Worm (Caenorhabditis elegans): ENCODE measurements around the gene pcp-2.
A peak's percentile ranks its signal among the peaks of the same experiment; 100 is the strongest.
"Not testable (repeated sequence)": the region's sequence is repeated elsewhere in the genome, so short reads cannot be mapped to it uniquely, and the experiment has no call there.

pcp-2 gene

DNA sequence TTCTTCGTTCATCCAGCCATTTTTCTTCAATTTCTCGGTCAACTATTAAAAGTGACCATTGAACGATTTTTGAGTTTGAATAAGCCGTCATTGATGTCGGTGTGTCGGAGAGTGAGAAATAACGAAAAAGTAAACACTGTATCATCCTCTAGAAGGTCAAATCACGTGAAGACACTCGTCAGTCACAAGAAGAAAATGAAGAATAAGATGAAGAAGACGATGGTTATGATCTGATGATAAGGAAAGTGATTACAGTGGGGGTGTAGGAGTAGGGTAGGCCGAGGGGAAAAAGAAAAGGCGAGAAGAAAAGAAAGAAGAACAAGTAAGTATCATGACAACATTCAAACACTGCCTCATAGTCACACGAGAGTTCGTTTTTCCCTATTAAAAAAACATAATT, 33.2 kb upstream of the pcp-2 start:
- TF ChIP-seq Y55F3AM.14 (GFP tag; optimal IDR thresholded peaks at IDR 0.05) (peak; percentile 47), lsy-2 (tag; optimal IDR thresholded peaks at IDR 0.05) (peak in 1 of 2 experiments; percentile 59), zag-1 (tag; optimal IDR thresholded peaks at IDR 0.05) (no peak), nhr-11 (tag; optimal IDR thresholded peaks at IDR 0.05) (no peak), egl-27 (tag; optimal IDR thresholded peaks at IDR 0.05) (peak; percentile 35), ama-1 (optimal IDR thresholded peaks at IDR 0.05) (peak; percentile 50), unc-55 (GFP tag; optimal IDR thresholded peaks at IDR 0.05) (no peak), unc-62 (GFP tag; optimal IDR thresholded peaks at IDR 0.05) (no peak), fos-1 (tag; optimal IDR thresholded peaks at IDR 0.05) (peak; percentile 85), nhr-25 (tag; optimal IDR thresholded peaks at IDR 0.05) (peak; percentile 82), mdl-1 (tag; optimal IDR thresholded peaks at IDR 0.05) (peak in 1 of 2 experiments; percentile 50), nhr-6 (tag; optimal IDR thresholded peaks at IDR 0.05) (peak; percentile 55), gmeb-1 (tag; optimal IDR thresholded peaks at IDR 0.05) (peak; percentile 78), crh-2 (tag; optimal IDR thresholded peaks at IDR 0.05) (peak; percentile 90), sma-9 (GFP tag; optimal IDR thresholded peaks at IDR 0.05) (peak; percentile 59), sma-9 (tag; optimal IDR thresholded peaks at IDR 0.05) (no peak), blmp-1 (tag; optimal IDR thresholded peaks at IDR 0.05; ENCODE audit: insufficient read depth) (peak; percentile 48), F13H6.1 (tag; optimal IDR thresholded peaks at IDR 0.05) (peak; percentile 54), nhr-10 (tag; optimal IDR thresholded peaks at IDR 0.05) (peak; percentile 1), nhr-12 (tag; optimal IDR thresholded peaks at IDR 0.05) (no peak), sma-3 (GFP tag; optimal IDR thresholded peaks at IDR 0.05) (peak; percentile 94), ztf-4 (tag; optimal IDR thresholded peaks at IDR 0.05) (peak; percentile 64), nhr-21 (tag; optimal IDR thresholded peaks at IDR 0.05) (peak; percentile 84), nhr-129 (tag; optimal IDR thresholded peaks at IDR 0.05) (peak; percentile 88)

DNA sequence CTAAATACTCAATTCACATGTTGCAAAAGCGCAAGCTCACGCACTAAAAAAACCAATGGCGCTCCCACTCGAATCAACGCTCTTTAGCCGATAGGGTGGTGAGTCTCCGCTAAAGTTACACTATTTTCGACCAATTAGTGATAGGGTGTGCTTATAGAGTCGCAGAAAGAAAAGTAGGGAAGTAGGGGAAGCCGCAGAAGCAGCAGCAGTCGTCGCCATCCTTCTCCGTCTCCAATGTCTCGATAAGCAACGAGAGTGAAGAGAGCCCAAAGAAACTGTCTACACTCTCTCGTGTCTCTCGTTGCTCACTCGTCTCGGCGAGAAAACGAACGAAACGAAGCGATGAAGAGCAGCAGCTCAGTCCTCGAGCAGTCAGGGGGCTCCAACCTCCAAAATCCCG, 31.8 kb upstream of the pcp-2 start:
- TF ChIP-seq C34F6.9 (tag; optimal IDR thresholded peaks at IDR 0.05) (peak; percentile 73), nhr-12 (tag; optimal IDR thresholded peaks at IDR 0.05) (no peak), crh-2 (tag; optimal IDR thresholded peaks at IDR 0.05) (peak; percentile 52), nhr-129 (tag; optimal IDR thresholded peaks at IDR 0.05) (peak; percentile 90), snpc-4 (tag; optimal IDR thresholded peaks at IDR 0.05) (peak; percentile 56), lin-11 (tag; optimal IDR thresholded peaks at IDR 0.05) (peak; percentile 32), elt-1 (tag; optimal IDR thresholded peaks at IDR 0.05) (no peak), ceh-82 (tag; optimal IDR thresholded peaks at IDR 0.05) (peak; percentile 77), nhr-10 (tag; optimal IDR thresholded peaks at IDR 0.05) (no peak), mdl-1 (tag; optimal IDR thresholded peaks at IDR 0.05) (peak; percentile 48 to 54), alr-1 (tag; optimal IDR thresholded peaks at IDR 0.05) (no peak), unc-55 (GFP tag; optimal IDR thresholded peaks at IDR 0.05) (peak; percentile 82), nhr-23 (tag; optimal IDR thresholded peaks at IDR 0.05) (no peak), egl-27 (tag; optimal IDR thresholded peaks at IDR 0.05) (peak; percentile 57), sma-9 (GFP tag; optimal IDR thresholded peaks at IDR 0.05) (peak; percentile 92), sma-9 (tag; optimal IDR thresholded peaks at IDR 0.05) (no peak), fos-1 (tag; optimal IDR thresholded peaks at IDR 0.05) (peak; percentile 72), zag-1 (tag; optimal IDR thresholded peaks at IDR 0.05) (peak; percentile 82), ztf-4 (tag; optimal IDR thresholded peaks at IDR 0.05) (no peak), sem-4 (tag; optimal IDR thresholded peaks at IDR 0.05) (peak; percentile 21), Y55F3AM.14 (GFP tag; optimal IDR thresholded peaks at IDR 0.05) (peak; percentile 15), unc-62 (GFP tag; optimal IDR thresholded peaks at IDR 0.05) (no peak), nhr-6 (tag; optimal IDR thresholded peaks at IDR 0.05) (peak; percentile 19), lsy-2 (tag; optimal IDR thresholded peaks at IDR 0.05) (peak in 1 of 2 experiments; percentile 43), blmp-1 (tag; optimal IDR thresholded peaks at IDR 0.05; ENCODE audit: insufficient read depth) (peak; percentile 27), F13H6.1 (tag; optimal IDR thresholded peaks at IDR 0.05) (peak; percentile 90), mab-5 (tag; optimal IDR thresholded peaks at IDR 0.05) (peak; percentile 19), lin-13 (GFP tag; optimal IDR thresholded peaks at IDR 0.05) (peak; percentile 10), aly-2 (tag; optimal IDR thresholded peaks at IDR 0.05) (no peak)

DNA sequence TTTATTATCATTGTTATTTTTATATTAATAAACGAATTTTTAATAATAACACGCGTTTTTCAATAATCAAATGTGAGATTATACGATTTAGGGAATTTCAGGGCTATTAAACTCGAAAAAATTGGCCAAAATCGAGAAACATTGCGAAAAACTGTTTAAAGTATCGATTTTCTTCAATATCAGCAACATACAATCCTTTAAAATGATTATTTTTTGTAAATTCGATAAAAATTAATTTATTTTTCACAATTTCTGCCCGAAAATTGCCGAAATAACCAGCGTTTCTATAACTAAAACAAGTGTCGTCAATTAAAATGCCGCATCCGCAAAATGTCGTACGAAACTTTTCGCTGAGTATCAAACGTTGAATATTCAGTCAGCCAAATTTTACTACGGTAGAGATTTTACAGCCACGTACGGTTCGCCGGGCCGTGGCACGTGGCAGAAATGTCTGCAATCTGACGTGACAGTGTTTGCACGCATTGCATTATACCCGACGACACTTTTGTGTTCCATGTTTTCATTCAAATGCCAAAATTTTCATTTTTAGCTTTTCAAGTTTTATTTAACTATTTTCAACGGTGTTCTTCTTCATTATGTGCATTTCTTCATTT, 31.2 kb upstream of the pcp-2 start:
- peak in 1 of 2 experiments; percentile 66 for TF ChIP-seq lsy-2 (tag; optimal IDR thresholded peaks at IDR 0.05)

DNA sequence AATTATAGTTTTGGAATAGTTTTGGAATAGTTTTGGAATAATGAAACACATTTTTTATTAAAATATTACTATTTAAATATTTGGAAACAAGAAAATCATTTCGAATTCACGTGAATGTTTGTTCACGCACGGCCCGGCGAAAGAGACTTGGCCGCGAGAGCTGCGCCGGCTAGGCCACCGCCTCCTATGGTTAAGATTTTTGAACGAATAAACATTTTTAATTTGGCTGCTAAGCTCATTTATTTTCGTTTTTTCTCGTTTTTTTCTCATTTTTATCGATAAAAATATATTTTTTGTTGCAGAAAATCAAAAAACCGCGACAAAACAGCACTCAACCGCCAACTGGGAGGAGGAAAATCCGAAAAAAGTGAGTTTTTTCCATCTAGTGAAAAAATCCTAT, 29.6 kb upstream of the pcp-2 start, which contains the start of gene C46C2.7:
Gene C46C2.7 (plus strand): TSS at position 301 of the 400 bp plus-strand sequence.
- not testable (repeated sequence) for TF ChIP-seq peb-1 (tag; optimal IDR thresholded peaks at IDR 0.05); ama-1 (optimal IDR thresholded peaks at IDR 0.05); ceh-16 (tag; optimal IDR thresholded peaks at IDR 0.05)

Measured in whole organism, L2 larva.